Worm (Caenorhabditis elegans) whole organism, mixed stage, embryonic: ENCODE data around the gene sym-1.

Experiments
- elt-3 ChIP-seq: fragments of 150-350 bp; optimal IDR thresholded peaks from 2 replicates; lab custom pipeline; 2014; ENCODE audit warnings: missing biosample characterization, missing genetic modification characterization
- ham-2 ChIP-seq: fragments of 200-800 bp; sonication (Bioruptor generic); optimal IDR thresholded peaks from 2 replicates; lab custom pipeline; 2018; ENCODE audit warnings: mild to moderate bottlenecking, missing genetic modification characterization, missing compliant biosample characterization
- lin-13 ChIP-seq: fragments of 150-350 bp; optimal IDR thresholded peaks from 2 replicates; lab custom pipeline; 2014; ENCODE audit warnings: missing biosample characterization, missing genetic modification characterization
- nhr-12 ChIP-seq: fragments of 150-350 bp; optimal IDR thresholded peaks from 2 replicates; lab custom pipeline; 2014; ENCODE audit warnings: missing biosample characterization, missing genetic modification characterization
- pha-4 ChIP-seq: fragments of 150-350 bp; optimal IDR thresholded peaks from 2 replicates; lab custom pipeline; 2018; ENCODE audit warnings: missing biosample characterization, missing genetic modification reagents, missing genetic modification characterization
- snpc-4 ChIP-seq: fragments of 150-350 bp; optimal IDR thresholded peaks from 2 replicates; lab custom pipeline; 2014; ENCODE audit warnings: missing biosample characterization, missing genetic modification characterization

DNA sequence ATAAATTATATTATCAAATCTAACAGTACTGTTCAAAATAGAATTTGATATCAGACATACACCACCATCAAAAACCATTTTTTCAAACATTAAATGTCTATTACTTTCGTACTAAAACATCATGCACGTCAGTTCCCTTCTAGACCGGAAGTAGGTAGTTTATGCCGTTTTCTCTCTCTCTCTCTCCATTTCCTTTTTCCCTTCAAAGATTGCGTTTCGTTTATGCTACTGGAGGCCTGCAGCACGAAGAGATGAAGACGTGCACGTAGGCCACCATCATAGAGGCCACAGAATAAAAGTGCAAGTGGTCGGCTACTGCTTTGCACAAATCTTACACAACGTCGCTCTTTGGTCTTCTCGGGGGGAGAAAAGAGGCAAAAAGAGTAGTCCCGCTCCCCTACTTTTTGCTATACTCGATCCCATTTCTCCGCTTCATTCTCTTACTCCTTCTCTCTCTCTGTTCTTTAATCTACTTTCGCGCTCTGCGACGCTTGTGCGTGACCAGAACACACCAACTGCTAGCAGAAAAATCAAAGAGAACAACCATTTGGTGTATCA lies 19.9 kb upstream of the sym-1 start:
- TF ChIP-seq lin-13 (tag; lab: Kevin White, UChicago) (no peak), snpc-4 (tag; lab: Kevin White, UChicago) (no peak), elt-3 (tag; lab: Kevin White, UChicago) (no peak), ham-2 (no peak), pha-4 (tag; lab: Kevin White, UChicago) (no peak), nhr-12 (no peak)
